Fruit fly (Drosophila melanogaster) S2 (cell line): Measurements from ENCODE around the gene Ent3.

Experiments used
- CG8478 ChIP-seq: fragments of >200 bp; optimal IDR thresholded peaks from 2 replicates; lab custom pipeline; 2018
- CTCF ChIP-seq, 2 experiments: fragments of >200 bp; optimal IDR thresholded peaks; 2 replicates each; lab custom pipeline; 2018

DNA sequence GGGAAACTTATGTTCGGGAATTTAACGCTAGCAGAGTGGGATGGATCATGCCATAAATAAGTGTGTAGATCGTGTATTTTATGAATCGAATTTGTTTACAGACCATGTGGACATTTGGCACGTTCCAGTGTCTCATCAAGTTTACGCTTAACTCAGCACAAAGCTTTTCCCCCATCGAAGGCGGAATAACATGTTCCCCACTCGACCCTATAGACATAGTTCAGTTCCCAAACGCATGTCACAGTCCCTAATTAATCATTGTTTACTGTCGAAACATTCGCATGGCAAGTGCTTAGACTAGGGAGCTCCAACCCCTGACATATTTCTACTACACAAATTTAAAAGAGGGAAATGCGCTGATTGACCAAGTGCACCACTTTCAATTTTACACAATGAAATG, 12.0 kb upstream of the Ent3 start:
- TF ChIP-seq CTCF (optimal IDR thresholded peaks at IDR 0.05; lab: Kevin White, UChicago) = no peak
- TF ChIP-seq CG8478 (lab: Kevin White, UChicago) = no peak
